ENCODE assay signal across 5 fruit fly cellular contexts in genomic region chr3R:7548808-7549744, dm6.
TF ChIP-seq lines count a peak whose summit lies in the region.

Gene alpha-Est1, minus strand, starts transcription at chr3R:7549124.

- no peak for TF ChIP-seq CTCF in whole organism, embryonic (GFP tag; optimal IDR thresholded peaks at IDR 0.05; lab: Kevin White, UChicago)

TF ChIP-seq in whole organism, adult, 20 proteins besides CTCF, POLR2A, EP300 and RAD21:
- TF ChIP-seq Clk (GFP tag; optimal IDR thresholded peaks at IDR 0.05; lab: Kevin White, UChicago) (no peak), ovo (GFP tag; optimal IDR thresholded peaks at IDR 0.05; lab: Kevin White, UChicago) (no peak), cic (GFP tag; optimal IDR thresholded peaks at IDR 0.05; lab: Kevin White, UChicago) (peak; percentile 38), CG1620 (GFP tag; optimal IDR thresholded peaks at IDR 0.05; lab: Kevin White, UChicago) (no peak), CG14711 (tag; optimal IDR thresholded peaks at IDR 0.05; lab: Kevin White, UChicago) (no peak), toe (GFP tag; optimal IDR thresholded peaks at IDR 0.05; lab: Kevin White, UChicago) (no peak)

TF ChIP-seq in whole organism, embryonic, 481 proteins besides CTCF, POLR2A, EP300 and RAD21 (continues in another document):
- TF ChIP-seq otp (GFP tag; IDR thresholded peaks at IDR 0.05; lab: Robert Waterston, UW), result no peak
- no peak for TF ChIP-seq CG1832 (GFP tag; optimal IDR thresholded peaks at IDR 0.05; lab: Kevin White, UChicago)
- 0 out of 3 replicates have a peak, but pooled peaks have one; percentile 33 for TF ChIP-seq CG6175 (GFP tag; IDR thresholded peaks at IDR 0.05; lab: Robert Waterston, UW)
- no peak for TF ChIP-seq Dbx (GFP tag; IDR thresholded peaks at IDR 0.05; lab: Robert Waterston, UW)
- peak; percentile 69 for TF ChIP-seq stwl (tag; optimal IDR thresholded peaks at IDR 0.05; lab: Kevin White, UChicago)
- TF ChIP-seq zen2 (GFP tag; IDR thresholded peaks at IDR 0.05; lab: Robert Waterston, UW; ENCODE audit: partially characterized antibody), result no peak
- TF ChIP-seq CG6791 (GFP tag; IDR thresholded peaks at IDR 0.05; lab: Robert Waterston, UW; ENCODE audit: partially characterized antibody), result no peak
- no peak for TF ChIP-seq CG6813 (GFP tag; optimal IDR thresholded peaks at IDR 0.05; lab: Kevin White, UChicago)
- no peak for TF ChIP-seq CG16863 (GFP tag; optimal IDR thresholded peaks at IDR 0.05; lab: Kevin White, UChicago)
- TF ChIP-seq Spps (tag; optimal IDR thresholded peaks at IDR 0.05; lab: Kevin White, UChicago), result no peak
- TF ChIP-seq phol (tag; optimal IDR thresholded peaks at IDR 0.05; lab: Kevin White, UChicago), result no peak
- 0 out of 2 replicates have a peak, but pooled peaks have one; percentile 11 for TF ChIP-seq rib (GFP tag; IDR thresholded peaks at IDR 0.05; lab: Robert Waterston, UW)
- TF ChIP-seq Rx (GFP tag; IDR thresholded peaks at IDR 0.05; lab: Robert Waterston, UW), result no peak
- no peak for TF ChIP-seq hbn (GFP tag; IDR thresholded peaks at IDR 0.05; lab: Robert Waterston, UW; ENCODE audit: partially characterized antibody)
- TF ChIP-seq CG11560 (tag; IDR thresholded peaks at IDR 0.05; lab: Robert Waterston, UW), result no peak
- no peak for TF ChIP-seq kni (GFP tag; optimal IDR thresholded peaks at IDR 0.05; lab: Kevin White, UChicago)
- peak; percentile 29 for TF ChIP-seq CG34376 (GFP tag; optimal IDR thresholded peaks at IDR 0.05; lab: Kevin White, UChicago)
- no peak for TF ChIP-seq CG10274 (GFP tag; optimal IDR thresholded peaks at IDR 0.05; lab: Kevin White, UChicago)
- no peak for TF ChIP-seq gro (GFP tag; optimal IDR thresholded peaks at IDR 0.05; lab: Kevin White, UChicago)
- no peak for TF ChIP-seq Ptx1 (GFP tag; IDR thresholded peaks at IDR 0.05; lab: Robert Waterston, UW)
- no peak for TF ChIP-seq bcd (GFP tag; optimal IDR thresholded peaks at IDR 0.05; lab: Kevin White, UChicago)

TF ChIP-seq in whole organism, prepupa, 60 proteins besides CTCF, POLR2A, EP300 and RAD21:
- no peak for TF ChIP-seq CG6854 (GFP tag; optimal IDR thresholded peaks at IDR 0.05; lab: Kevin White, UChicago)
- TF ChIP-seq Ets21C (GFP tag; optimal IDR thresholded peaks at IDR 0.05; lab: Kevin White, UChicago), result no peak
- peak; percentile 12 for TF ChIP-seq CG16779 (tag; optimal IDR thresholded peaks at IDR 0.05; lab: Kevin White, UChicago)
- no peak for TF ChIP-seq CG11294 (GFP tag; IDR thresholded peaks at IDR 0.05; lab: Robert Waterston, UW)
- TF ChIP-seq eg (GFP tag; IDR thresholded peaks at IDR 0.05; lab: Robert Waterston, UW), result peak; percentile 21; the same call in 1 of the 3 replicates
- TF ChIP-seq pdm3 (GFP tag; optimal IDR thresholded peaks at IDR 0.05; lab: Kevin White, UChicago), result no peak
- TF ChIP-seq topi (GFP tag; optimal IDR thresholded peaks at IDR 0.05; lab: Kevin White, UChicago), result no peak
- peak; percentile 48 for TF ChIP-seq vri (GFP tag; optimal IDR thresholded peaks at IDR 0.05; lab: Kevin White, UChicago)
- TF ChIP-seq CG6808 (GFP tag; optimal IDR thresholded peaks at IDR 0.05; lab: Kevin White, UChicago), result no peak
- TF ChIP-seq esn (GFP tag; optimal IDR thresholded peaks at IDR 0.05; lab: Kevin White, UChicago), result no peak
- TF ChIP-seq spab (GFP tag; optimal IDR thresholded peaks at IDR 0.05; lab: Kevin White, UChicago), result no peak
- TF ChIP-seq CG8119 (GFP tag; IDR thresholded peaks at IDR 0.05; lab: Robert Waterston, UW), result no peak
- no peak for TF ChIP-seq Smox (GFP tag; optimal IDR thresholded peaks at IDR 0.05; lab: Kevin White, UChicago)
- TF ChIP-seq CG34406 (GFP tag; optimal IDR thresholded peaks at IDR 0.05; lab: Kevin White, UChicago), result no peak
- no peak for TF ChIP-seq salr (GFP tag; optimal IDR thresholded peaks at IDR 0.05; lab: Kevin White, UChicago)
- TF ChIP-seq svp (GFP tag; lab: Kevin White, UChicago), result peak; percentile 97
- no peak for TF ChIP-seq Met (GFP tag; optimal IDR thresholded peaks at IDR 0.05; lab: Kevin White, UChicago)

TF ChIP-seq in whole organism, pupa, 21 proteins besides CTCF, POLR2A, EP300 and RAD21:
- TF ChIP-seq D1 (tag; optimal IDR thresholded peaks at IDR 0.05; lab: Kevin White, UChicago) (no peak), fd96Ca (GFP tag; IDR thresholded peaks at IDR 0.05; lab: Robert Waterston, UW) (peak; percentile 43; the same call in 1 of the 3 replicates), Ets98B (GFP tag; IDR thresholded peaks at IDR 0.05; lab: Robert Waterston, UW) (peak; percentile 24; the same call in 1 of the 2 replicates), CG9948 (tag; optimal IDR thresholded peaks at IDR 0.05; lab: Kevin White, UChicago) (no peak), CG14655 (GFP tag; optimal IDR thresholded peaks at IDR 0.05; lab: Kevin White, UChicago) (peak; percentile 13)

TF ChIP-seq in whole organism, wandering third instar larva, 38 proteins besides CTCF, POLR2A, EP300 and RAD21:
- TF ChIP-seq fru (GFP tag; optimal IDR thresholded peaks at IDR 0.05; lab: Kevin White, UChicago) (peak; percentile 38), dsf (GFP tag; optimal IDR thresholded peaks at IDR 0.05; lab: Kevin White, UChicago; ENCODE audit: borderline replicate concordance) (no peak), dmrt93B (GFP tag; optimal IDR thresholded peaks at IDR 0.05; lab: Kevin White, UChicago) (no peak), Mio (GFP tag; optimal IDR thresholded peaks at IDR 0.05; lab: Kevin White, UChicago) (no peak), Hnf4 (GFP tag; optimal IDR thresholded peaks at IDR 0.05; lab: Kevin White, UChicago) (peak; percentile 10), dl (GFP tag; optimal IDR thresholded peaks at IDR 0.05; lab: Kevin White, UChicago; ENCODE audit: insufficient read depth in 1 of 2, partially characterized antibody in 2 of 2) (no peak)
